Fruit fly (Drosophila melanogaster) whole organism, prepupa: ENCODE results near the gene NLaz.

Experiments
- Blimp-1 ChIP-seq: fragments of 200-800 bp; sonication (Bioruptor generic); optimal IDR thresholded peaks from 3 replicates; lab custom pipeline; 2017; ENCODE audit warnings: missing biosample characterization, missing genetic modification characterization, mild to moderate bottlenecking, moderate library complexity, missing genetic modification reagents
- CG11294 ChIP-seq: fragments of 200-800 bp; sonication (Bioruptor generic); IDR thresholded peaks from 2 replicates; pipeline ENCODE4 v1.3.6; 2022; ENCODE audit warnings: missing biosample characterization, missing genetic modification characterization
- CG11762 ChIP-seq: fragments of 200-800 bp; sonication (Bioruptor generic); optimal IDR thresholded peaks from 3 replicates; lab custom pipeline; 2016; ENCODE audit warnings: missing biosample characterization, missing genetic modification characterization; ENCODE audit not compliant: insufficient read depth
- CG15336 ChIP-seq: fragments of 200-800 bp; sonication (Bioruptor generic); IDR thresholded peaks from 2 replicates; pipeline ENCODE4 v1.3.6; 2022; ENCODE audit warnings: missing biosample characterization, missing genetic modification characterization
- CG16779 ChIP-seq: fragments of 200-800 bp; sonication (Bioruptor generic); optimal IDR thresholded peaks from 3 replicates; lab custom pipeline; 2017; ENCODE audit warnings: missing biosample characterization, mild to moderate bottlenecking, missing genetic modification characterization
- CG3032 ChIP-seq: fragments of 200-800 bp; optimal IDR thresholded peaks from 2 replicates; lab custom pipeline; 2019; ENCODE audit warnings: missing biosample characterization, mild to moderate bottlenecking, missing genetic modification characterization, moderate library complexity
- CG31627 ChIP-seq: fragments of 200-800 bp; sonication (Bioruptor generic); optimal IDR thresholded peaks from 3 replicates; lab custom pipeline; 2016; ENCODE audit warnings: missing biosample characterization, missing genetic modification characterization
- CG32006 ChIP-seq: fragments of 200-800 bp; sonication (Bioruptor generic); optimal IDR thresholded peaks from 3 replicates; lab custom pipeline; 2017; ENCODE audit warnings: missing biosample characterization, mild to moderate bottlenecking, missing genetic modification characterization
- CG34406 ChIP-seq: fragments of 200-800 bp; sonication (Bioruptor generic); optimal IDR thresholded peaks from 3 replicates; lab custom pipeline; 2016; ENCODE audit warnings: missing biosample characterization, missing genetic modification characterization
- CG3919 ChIP-seq: fragments of 200-800 bp; sonication (Bioruptor generic); optimal IDR thresholded peaks from 3 replicates; lab custom pipeline; 2016; ENCODE audit warnings: missing biosample characterization, missing genetic modification characterization
- CG6163 ChIP-seq: fragments of 200-800 bp; sonication (Bioruptor generic); IDR thresholded peaks from 3 replicates; pipeline ENCODE4 v1.3.6; 2022; ENCODE audit warnings: missing biosample characterization, missing genetic modification characterization
- CG6276 ChIP-seq: fragments of 200-800 bp; sonication (Bioruptor generic); optimal IDR thresholded peaks from 2 replicates; lab custom pipeline; 2017; ENCODE audit warnings: missing biosample characterization, mild to moderate bottlenecking, missing genetic modification characterization
- CG6792 ChIP-seq: fragments of 200-800 bp; sonication (Bioruptor generic); optimal IDR thresholded peaks from 3 replicates; lab custom pipeline; 2016; ENCODE audit warnings: missing biosample characterization, missing genetic modification characterization
- CG6854 ChIP-seq: fragments of 200-800 bp; sonication (Bioruptor generic); optimal IDR thresholded peaks from 2 replicates; lab custom pipeline; 2017; ENCODE audit warnings: missing biosample characterization, mild to moderate bottlenecking, missing genetic modification characterization
- CG7368 ChIP-seq: fragments of 200-800 bp; sonication (Bioruptor generic); optimal IDR thresholded peaks from 3 replicates; lab custom pipeline; 2016; ENCODE audit warnings: missing biosample characterization, missing genetic modification characterization
- CG8119 ChIP-seq: fragments of 200-800 bp; sonication (Bioruptor generic); IDR thresholded peaks from 3 replicates; pipeline ENCODE4 v1.3.6; 2022; ENCODE audit warnings: missing biosample characterization, missing genetic modification characterization
- CG8319 ChIP-seq: fragments of 200-800 bp; sonication (Bioruptor generic); optimal IDR thresholded peaks from 3 replicates; lab custom pipeline; 2016; ENCODE audit warnings: missing biosample characterization, missing genetic modification characterization
- Eip75B ChIP-seq: fragments of 200-800 bp; sonication (Bioruptor generic); optimal IDR thresholded peaks from 3 replicates; lab custom pipeline; 2016; ENCODE audit warnings: missing biosample characterization, missing genetic modification characterization
- Eip78C ChIP-seq: fragments of 200-800 bp; sonication (Bioruptor generic); peaks from one replicate; lab custom pipeline; 2016; ENCODE audit warnings: missing biosample characterization, missing genetic modification characterization
- Eip93F ChIP-seq: fragments of 200-800 bp; sonication (Bioruptor generic); optimal IDR thresholded peaks from 2 replicates; lab custom pipeline; 2016; ENCODE audit warnings: missing biosample characterization, mild to moderate bottlenecking, missing genetic modification characterization
- Ets21C ChIP-seq: fragments of 200-800 bp; sonication (Bioruptor generic); optimal IDR thresholded peaks from 3 replicates; lab custom pipeline; 2016; ENCODE audit warnings: missing biosample characterization, missing genetic modification characterization
- Ets96B ChIP-seq: fragments of 200-800 bp; optimal IDR thresholded peaks from 2 replicates; lab custom pipeline; 2019; ENCODE audit warnings: missing biosample characterization, mild to moderate bottlenecking, missing genetic modification characterization, moderate library complexity
- Gug ChIP-seq: fragments of 200-800 bp; sonication (Bioruptor generic); IDR thresholded peaks from 2 replicates; pipeline ENCODE4 v1.3.6; 2022; ENCODE audit warnings: missing biosample characterization, missing genetic modification characterization
- Hr39 ChIP-seq: fragments of 200-800 bp; sonication (Bioruptor generic); optimal IDR thresholded peaks from 2 replicates; lab custom pipeline; 2016; ENCODE audit warnings: missing biosample characterization, missing genetic modification characterization
- Hr4 ChIP-seq: fragments of 200-800 bp; sonication (Bioruptor generic); optimal IDR thresholded peaks from 3 replicates; lab custom pipeline; 2016; ENCODE audit warnings: missing biosample characterization, missing genetic modification characterization
- Met ChIP-seq: fragments of 200-800 bp; sonication (Bioruptor generic); optimal IDR thresholded peaks from 3 replicates; lab custom pipeline; 2016; ENCODE audit warnings: missing biosample characterization, missing genetic modification characterization
- OdsH ChIP-seq: fragments of 200-800 bp; sonication (Bioruptor generic); optimal IDR thresholded peaks from 3 replicates; lab custom pipeline; 2016; ENCODE audit warnings: missing biosample characterization, missing genetic modification characterization
- Smox ChIP-seq: fragments of 200-800 bp; sonication (Bioruptor generic); optimal IDR thresholded peaks from 3 replicates; lab custom pipeline; 2016; ENCODE audit warnings: missing biosample characterization, missing genetic modification characterization
- Sox14 ChIP-seq: fragments of 200-800 bp; sonication (Bioruptor generic); optimal IDR thresholded peaks from 3 replicates; lab custom pipeline; 2016; ENCODE audit warnings: missing biosample characterization, missing genetic modification characterization
- achi ChIP-seq: fragments of 200-800 bp; sonication (Bioruptor generic); optimal IDR thresholded peaks from 3 replicates; lab custom pipeline; 2016; ENCODE audit warnings: missing biosample characterization, missing genetic modification characterization
- acj6 ChIP-seq: fragments of 200-800 bp; sonication (Bioruptor generic); optimal IDR thresholded peaks from 3 replicates; lab custom pipeline; 2016; ENCODE audit warnings: missing biosample characterization, missing genetic modification characterization
- dsx ChIP-seq: fragments of 200-800 bp; optimal IDR thresholded peaks from 3 replicates; lab custom pipeline; 2019; ENCODE audit warnings: missing biosample characterization, mild to moderate bottlenecking, missing genetic modification characterization, moderate library complexity; ENCODE audit not compliant: poor library complexity, severe bottlenecking
- eg ChIP-seq: fragments of 200-800 bp; sonication (Bioruptor generic); IDR thresholded peaks from 3 replicates; pipeline ENCODE4 v1.3.6; 2022; ENCODE audit warnings: missing biosample characterization, missing genetic modification characterization
- esn ChIP-seq: fragments of 200-800 bp; sonication (Bioruptor generic); optimal IDR thresholded peaks from 2 replicates; lab custom pipeline; 2016; ENCODE audit warnings: missing biosample characterization, mild to moderate bottlenecking, missing genetic modification characterization, moderate library complexity
- fkh ChIP-seq: fragments of 200-800 bp; sonication (Bioruptor generic); optimal IDR thresholded peaks from 3 replicates; lab custom pipeline; 2017; ENCODE audit warnings: missing biosample characterization, mild to moderate bottlenecking, missing genetic modification characterization, moderate library complexity
- pdm3 ChIP-seq: fragments of 200-800 bp; sonication (Bioruptor generic); optimal IDR thresholded peaks from 3 replicates; lab custom pipeline; 2016; ENCODE audit warnings: missing biosample characterization, missing genetic modification characterization
- salr ChIP-seq, 2 experiments: fragments of 200-800 bp; sonication (Bioruptor generic); optimal IDR thresholded peaks; 3 replicates each; lab custom pipeline; 2016 to 2018; ENCODE audit warnings: missing biosample characterization in 2 of 2, missing genetic modification characterization in 2 of 2, mild to moderate bottlenecking in 1 of 2
- spab ChIP-seq: fragments of 200-800 bp; sonication (Bioruptor generic); optimal IDR thresholded peaks from 2 replicates; lab custom pipeline; 2017; ENCODE audit warnings: missing biosample characterization, mild to moderate bottlenecking, missing genetic modification characterization, missing genetic modification reagents
- svp ChIP-seq: fragments of 200-800 bp; sonication (Bioruptor generic); peaks from one replicate; lab custom pipeline; 2016; ENCODE audit warnings: missing biosample characterization, missing genetic modification characterization
- topi ChIP-seq: fragments of 200-800 bp; sonication (Bioruptor generic); optimal IDR thresholded peaks from 3 replicates; lab custom pipeline; 2016; ENCODE audit warnings: missing biosample characterization, missing genetic modification characterization

NLaz gene

dm6 chr2L:1399434-1399833, 37.8 kb upstream of the NLaz start:
- TF ChIP-seq CG7368 (no peak), Blimp-1 (no peak), CG31627 (GFP tag; lab: Kevin White, UChicago) (no peak), acj6 (GFP tag; lab: Kevin White, UChicago) (no peak), Eip93F (GFP tag; lab: Kevin White, UChicago) (no peak), fkh (GFP tag; lab: Kevin White, UChicago) (peak; percentile 65), CG6163 (GFP tag; lab: Robert Waterston, UW) (peak; percentile 12; the same call in 1 of the 3 replicates), Sox14 (GFP tag; lab: Kevin White, UChicago) (no peak), pdm3 (GFP tag; lab: Kevin White, UChicago) (no peak), svp (GFP tag; lab: Kevin White, UChicago) (no peak), Eip78C (GFP tag; lab: Kevin White, UChicago) (peak; percentile 40)

DNA sequence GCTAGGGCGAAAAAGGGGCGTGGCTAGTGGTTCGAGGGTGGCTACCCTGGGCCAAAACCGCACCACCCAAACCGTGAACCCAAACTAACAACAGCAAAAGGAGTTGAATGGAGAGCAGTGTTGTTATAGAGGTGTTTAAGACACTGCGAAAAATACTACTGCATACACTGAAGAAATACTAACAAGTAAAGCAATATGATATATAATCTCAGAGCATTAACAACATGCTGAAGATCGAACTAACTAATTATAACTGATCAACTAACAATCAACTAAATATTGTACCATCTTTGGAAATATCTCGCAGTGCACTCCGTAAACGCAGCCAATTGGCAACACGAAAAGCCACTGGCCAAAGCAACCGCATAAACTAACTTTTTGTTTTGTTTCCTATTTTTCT, 32.0 kb upstream of the NLaz start:
- peak; percentile 46 for TF ChIP-seq CG32006 (GFP tag; lab: Kevin White, UChicago)
- TF ChIP-seq CG15336: peak; percentile 39; the same call in 1 of the 2 replicates
- TF ChIP-seq Blimp-1: no peak
- TF ChIP-seq CG34406: no peak
- TF ChIP-seq CG6792 (GFP tag; lab: Kevin White, UChicago): no peak
- TF ChIP-seq Ets96B (tag; lab: Kevin White, UChicago): peak; percentile 17
- no peak for TF ChIP-seq dsx
- TF ChIP-seq CG3032 (tag; lab: Kevin White, UChicago): no peak
- TF ChIP-seq CG11294: no peak
- TF ChIP-seq CG6163 (GFP tag; lab: Robert Waterston, UW): peak; percentile 49; the same call in 2 of the 3 replicates
- peak; percentile 44 for TF ChIP-seq CG3919 (GFP tag; lab: Kevin White, UChicago)
- TF ChIP-seq salr (GFP tag; optimal IDR thresholded peaks at IDR 0.05; lab: Kevin White, UChicago): no peak
- peak; percentile 5 for TF ChIP-seq Smox (GFP tag; lab: Kevin White, UChicago)
- TF ChIP-seq Hr4 (GFP tag; lab: Kevin White, UChicago): peak; percentile 34
- no peak for TF ChIP-seq CG6854 (GFP tag; lab: Kevin White, UChicago)
- peak; percentile 52 for TF ChIP-seq Eip78C (GFP tag; lab: Kevin White, UChicago)
- peak; percentile 57 for TF ChIP-seq svp (GFP tag; lab: Kevin White, UChicago)
- TF ChIP-seq OdsH (GFP tag; lab: Kevin White, UChicago): peak; percentile 28
- TF ChIP-seq achi (GFP tag; lab: Kevin White, UChicago): peak; percentile 26
- peak; percentile 3 for TF ChIP-seq esn
- peak; percentile 38; the same call in 1 of the 3 replicates for TF ChIP-seq CG8119 (GFP tag; lab: Robert Waterston, UW)
- peak; percentile 19 for TF ChIP-seq Hr39
- TF ChIP-seq CG6276 (GFP tag; lab: Kevin White, UChicago): peak; percentile 7
- TF ChIP-seq eg: 0 out of 3 replicates have a peak, but pooled peaks have one; percentile 37
- no peak for TF ChIP-seq CG8319 (GFP tag; lab: Kevin White, UChicago)
- TF ChIP-seq pdm3 (GFP tag; lab: Kevin White, UChicago): peak; percentile 24
- peak; percentile 19 for TF ChIP-seq Met (GFP tag; lab: Kevin White, UChicago)

dm6 chr2L:1390271-1390670, 28.6 kb upstream of the NLaz start:
- TF ChIP-seq CG11762: no peak
- TF ChIP-seq CG15336: no peak
- TF ChIP-seq Hr4 (GFP tag; lab: Kevin White, UChicago): no peak
- TF ChIP-seq spab (GFP tag; lab: Kevin White, UChicago): no peak
- no peak for TF ChIP-seq topi (GFP tag; lab: Kevin White, UChicago)
- no peak for TF ChIP-seq Eip75B (GFP tag; lab: Kevin White, UChicago)
- no peak for TF ChIP-seq Eip93F (GFP tag; lab: Kevin White, UChicago)
- TF ChIP-seq Hr39: no peak
- no peak for TF ChIP-seq CG16779 (tag; lab: Kevin White, UChicago)
- TF ChIP-seq CG11294: no peak
- TF ChIP-seq eg: no peak
- no peak for TF ChIP-seq pdm3 (GFP tag; lab: Kevin White, UChicago)
- no peak for TF ChIP-seq Gug
- no peak for TF ChIP-seq Ets21C (GFP tag; lab: Kevin White, UChicago)
- TF ChIP-seq achi (GFP tag; lab: Kevin White, UChicago): no peak
- TF ChIP-seq fkh (GFP tag; lab: Kevin White, UChicago): no peak
- TF ChIP-seq salr (GFP tag; optimal IDR thresholded peaks at IDR 0.05; lab: Kevin White, UChicago): no peak
- TF ChIP-seq CG34406: no peak
- TF ChIP-seq CG6854 (GFP tag; lab: Kevin White, UChicago): no peak
- TF ChIP-seq CG3032 (tag; lab: Kevin White, UChicago): no peak
